Worm (Caenorhabditis elegans): ENCODE data around the gene hil-4.
A peak's percentile ranks its signal among the peaks of the same experiment; 100 is the strongest.
"Not testable (repeated sequence)": the region's sequence is repeated elsewhere in the genome, so short reads cannot be mapped to it uniquely, and the experiment has no call there.

hil-4 gene

DNA sequence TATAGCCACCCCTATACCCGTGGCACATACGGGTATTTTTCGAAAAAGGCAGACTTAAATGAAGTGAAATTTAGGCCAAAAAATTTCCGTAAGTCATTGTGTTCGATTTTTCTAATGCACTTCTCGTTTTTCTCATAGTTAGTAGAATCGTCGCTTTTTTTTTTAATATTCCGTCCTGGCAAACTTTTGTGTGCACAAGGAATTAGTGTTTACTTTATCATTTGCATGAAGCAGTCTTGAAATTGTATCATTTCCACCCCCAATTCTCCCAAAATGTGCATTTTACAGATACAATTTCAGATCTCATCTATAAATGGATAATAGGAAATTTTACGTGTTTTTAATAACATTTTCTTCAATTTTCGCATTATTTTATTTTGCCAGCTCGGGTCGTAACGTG is 3.8 kb upstream of the hil-4 start, which contains the start of gene C18G1.6:
Gene C18G1.6 (plus strand): TSS at position 301 of the 400 bp plus-strand sequence.
- TF ChIP-seq ztf-11 (tag; optimal IDR thresholded peaks at IDR 0.05) (no peak), unc-62 (GFP tag; optimal IDR thresholded peaks at IDR 0.05) (no peak)

DNA sequence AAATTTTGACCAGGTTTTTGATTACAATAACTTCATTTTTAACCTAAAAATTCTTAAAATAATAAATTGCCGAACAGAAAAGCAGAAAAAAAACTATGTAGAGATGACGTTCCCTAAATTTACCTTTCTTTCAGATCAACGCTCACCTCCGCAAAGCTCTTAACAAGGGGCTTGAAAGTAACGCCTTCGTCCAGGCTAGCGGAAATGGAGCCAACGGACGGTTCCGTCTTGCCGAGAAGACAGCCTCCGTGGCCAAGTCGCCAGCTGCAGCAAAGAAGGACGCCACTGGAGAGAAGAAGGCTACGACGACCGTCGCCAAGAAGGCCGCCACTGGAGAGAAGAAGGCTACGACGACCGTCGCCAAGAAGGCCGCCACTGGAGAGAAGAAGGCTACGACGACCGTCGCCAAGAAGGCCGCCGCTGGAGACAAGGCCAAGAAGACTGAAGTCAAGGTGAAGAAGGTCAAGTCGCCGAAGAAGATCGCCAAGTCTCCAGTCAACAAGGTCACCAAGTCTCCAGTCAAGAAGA is 635 bp downstream of the hil-4 start:
- TF ChIP-seq irx-1 (tag; optimal IDR thresholded peaks at IDR 0.05) (no peak), nhr-85 (tag) (no peak), zag-1 (tag; optimal IDR thresholded peaks at IDR 0.05) (no peak), snu-23 (GFP tag; optimal IDR thresholded peaks at IDR 0.05) (no peak), fkh-4 (tag; optimal IDR thresholded peaks at IDR 0.05; ENCODE audit: borderline replicate concordance) (no peak), dpl-1 (GFP tag; optimal IDR thresholded peaks at IDR 0.05) (no peak), hlh-4 (tag; optimal IDR thresholded peaks at IDR 0.05) (no peak)

DNA sequence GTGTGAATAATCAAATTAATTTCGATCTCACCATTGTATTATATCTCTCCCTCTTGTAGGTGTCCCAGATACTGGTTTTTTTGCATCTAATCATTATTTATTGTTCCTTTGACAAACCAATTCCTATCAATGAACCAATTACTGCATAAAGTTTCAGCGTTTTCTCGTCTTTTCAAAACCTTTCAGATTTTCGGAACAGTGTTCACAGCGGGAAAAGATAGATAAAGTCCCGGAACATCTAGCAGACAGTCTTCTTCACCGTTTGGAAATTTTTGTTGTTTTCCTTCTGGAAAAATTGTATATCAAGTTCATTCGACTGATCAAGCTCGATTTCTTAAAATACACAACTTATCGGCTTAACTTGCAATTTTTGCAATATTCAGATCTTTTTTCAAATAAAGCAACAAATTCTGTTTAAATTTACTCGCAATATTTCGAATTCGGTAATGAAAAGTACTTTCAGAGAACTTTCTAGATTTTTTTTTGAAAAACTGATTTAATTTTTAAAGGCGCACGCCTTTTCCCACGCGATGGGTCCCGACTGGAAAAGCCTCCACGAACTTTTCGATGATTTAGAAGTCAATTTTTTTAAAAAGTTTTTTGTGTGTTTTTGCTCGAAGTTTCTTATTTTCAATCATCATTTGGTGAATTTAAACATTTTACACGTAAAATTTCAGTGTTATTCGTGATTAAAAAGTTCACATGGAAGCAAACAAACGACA is 1.4 kb downstream of the hil-4 start, which contains the start of gene pgl-3:
Gene pgl-3 (plus strand): TSS at position 672 of the 722 bp plus-strand sequence.
- no peak for TF ChIP-seq lin-39 (tag; optimal IDR thresholded peaks at IDR 0.05)
- no peak for TF ChIP-seq nhr-19 (GFP tag; conservative IDR thresholded peaks at IDR 0.05)
- TF ChIP-seq nhr-12 (tag; optimal IDR thresholded peaks at IDR 0.05) = no peak
- no peak for TF ChIP-seq unc-30 (tag; optimal IDR thresholded peaks at IDR 0.05)
- peak in 1 of 2 experiments; percentile 14 for TF ChIP-seq efl-1 (optimal IDR thresholded peaks at IDR 0.05)
- TF ChIP-seq efl-1 (GFP tag; optimal IDR thresholded peaks at IDR 0.05 in 1 of 2) = no peak

DNA sequence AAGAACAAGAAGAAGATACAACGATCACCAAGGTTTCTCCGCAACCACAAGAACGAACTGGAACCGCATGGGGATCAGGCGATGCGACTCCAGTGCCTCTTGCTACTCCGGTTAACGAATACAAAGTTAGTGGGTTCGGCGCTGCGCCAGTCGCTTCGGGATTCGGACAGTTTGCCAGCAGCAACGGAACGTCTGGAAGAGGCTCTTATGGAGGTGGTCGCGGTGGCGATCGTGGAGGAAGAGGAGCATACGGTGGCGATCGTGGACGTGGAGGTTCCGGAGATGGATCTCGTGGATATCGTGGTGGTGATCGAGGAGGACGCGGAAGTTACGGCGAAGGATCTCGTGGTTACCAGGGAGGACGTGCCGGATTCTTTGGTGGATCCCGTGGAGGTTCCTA is 3.9 kb downstream of the hil-4 start:
- no peak for TF ChIP-seq egl-13 (tag; optimal IDR thresholded peaks at IDR 0.05)
- TF ChIP-seq fkh-10 (GFP tag; optimal IDR thresholded peaks at IDR 0.05) = no peak
- no peak for TF ChIP-seq nhr-20 (tag; optimal IDR thresholded peaks at IDR 0.05)
- no peak for TF ChIP-seq lsy-2 (tag; optimal IDR thresholded peaks at IDR 0.05)
- no peak for TF ChIP-seq aly-2 (tag; optimal IDR thresholded peaks at IDR 0.05)
- TF ChIP-seq lin-15B (tag; optimal IDR thresholded peaks at IDR 0.05) = no peak
- TF ChIP-seq lin-13 (GFP tag; optimal IDR thresholded peaks at IDR 0.05) = no peak
- TF ChIP-seq mep-1 (tag; optimal IDR thresholded peaks at IDR 0.05) = no peak
- TF ChIP-seq ceh-88 (GFP tag; IDR thresholded peaks at IDR 0.05) = no peak
- no peak for TF ChIP-seq unc-62 (GFP tag; optimal IDR thresholded peaks at IDR 0.05)
- no peak for TF ChIP-seq tbx-2 (tag; optimal IDR thresholded peaks at IDR 0.05)
- TF ChIP-seq nhr-12 (tag; optimal IDR thresholded peaks at IDR 0.05) = no peak
- no peak for TF ChIP-seq isw-1 (GFP tag; IDR thresholded peaks at IDR 0.05)
- TF ChIP-seq ceh-90 (tag; optimal IDR thresholded peaks at IDR 0.05) = no peak
- TF ChIP-seq snpc-4 (tag; optimal IDR thresholded peaks at IDR 0.05) = no peak
- TF ChIP-seq efl-1 (optimal IDR thresholded peaks at IDR 0.05) = no peak
- no peak for TF ChIP-seq efl-1 (GFP tag; optimal IDR thresholded peaks at IDR 0.05 in 1 of 2)

DNA sequence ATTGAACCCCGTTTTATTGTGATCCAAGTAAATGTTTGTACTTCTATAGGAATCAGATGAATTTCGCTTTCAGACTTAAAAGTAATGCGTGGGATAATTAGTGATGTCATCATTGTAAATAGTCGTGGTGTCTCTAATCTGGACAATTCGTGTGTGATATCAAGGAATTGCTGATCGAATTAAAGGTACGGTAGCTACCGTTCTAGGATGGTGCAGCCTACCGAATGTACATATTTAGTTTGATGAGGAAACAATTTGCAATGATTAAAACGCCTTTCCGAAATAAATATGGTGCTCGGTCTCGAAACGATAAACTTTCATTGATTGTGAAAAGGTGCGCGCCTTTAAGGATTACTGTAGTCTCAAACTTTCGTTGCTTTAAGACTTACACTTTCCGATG is 4.4 kb downstream of the hil-4 start:
- TF ChIP-seq nhr-71 (tag; optimal IDR thresholded peaks at IDR 0.05) = no peak
- TF ChIP-seq ceh-90 (tag; optimal IDR thresholded peaks at IDR 0.05) = no peak
- no peak for TF ChIP-seq lin-15B (tag; optimal IDR thresholded peaks at IDR 0.05)
- no peak for TF ChIP-seq nhr-20 (tag; optimal IDR thresholded peaks at IDR 0.05)
- TF ChIP-seq efl-1 (optimal IDR thresholded peaks at IDR 0.05) = no peak
- no peak for TF ChIP-seq efl-1 (GFP tag; optimal IDR thresholded peaks at IDR 0.05 in 1 of 2)

DNA sequence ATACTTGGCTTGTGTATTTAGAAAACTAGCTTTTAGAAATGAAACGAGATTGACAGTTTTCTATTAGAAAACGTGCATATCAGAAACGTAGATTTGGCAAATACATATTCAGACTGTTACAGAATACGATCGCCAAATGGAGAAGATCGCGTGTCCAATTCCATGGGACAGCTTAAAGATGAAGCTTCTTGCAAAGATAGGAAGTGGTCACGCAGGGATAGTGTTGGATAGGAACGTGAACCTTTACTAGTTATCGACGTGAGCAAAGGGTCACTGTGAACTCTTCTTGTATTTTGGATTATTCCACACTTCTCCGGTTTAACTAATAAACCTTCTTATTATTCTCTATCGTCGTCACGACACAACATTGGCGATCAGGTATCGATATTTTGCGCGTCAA is 6.6 kb downstream of the hil-4 start, which contains the start of gene bgnt-1.4:
Gene bgnt-1.4 (plus strand): TSS at position 301 of the 400 bp plus-strand sequence.
- TF ChIP-seq nhr-12 (tag; optimal IDR thresholded peaks at IDR 0.05); elt-3 (tag; optimal IDR thresholded peaks at IDR 0.05); ceh-8 (GFP tag; optimal IDR thresholded peaks at IDR 0.05): not testable (repeated sequence)
